Worm (Caenorhabditis elegans) whole organism, L3 larva: ENCODE measurements around the gene srh-87.

Source experiments
- ama-1 ChIP-seq: fragments of 150-350 bp; optimal IDR thresholded peaks from 2 replicates; lab custom pipeline; 2018
- ceh-9 ChIP-seq: sonication (generic microtip); optimal IDR thresholded peaks from 2 replicates; lab custom pipeline; 2018; ENCODE audit warnings: missing biosample characterization, missing genetic modification characterization
- egl-27 ChIP-seq: sonication (generic microtip); optimal IDR thresholded peaks from 4 replicates; lab custom pipeline; 2017; ENCODE audit warnings: missing biosample characterization, missing genetic modification reagents, missing genetic modification characterization
- ztf-4 ChIP-seq: fragments of 150-350 bp; optimal IDR thresholded peaks from 2 replicates; lab custom pipeline; 2014; ENCODE audit warnings: missing biosample characterization, missing genetic modification characterization

ce11 chrV:2912901-2913300, 32.6 kb downstream of the srh-87 start, which contains the start of gene C31B8.9:
- no peak for TF ChIP-seq egl-27 (tag; lab: Kevin White, UChicago)
- TF ChIP-seq ama-1 (lab: Kevin White, UChicago): no peak
- TF ChIP-seq ztf-4 (tag; lab: Kevin White, UChicago): no peak
- TF ChIP-seq ceh-9 (tag; lab: Kevin White, UChicago): no peak
